Worm (Caenorhabditis elegans) whole organism, young adult: ENCODE measurements around the gene F36H9.2.

Experiments used
- F10E7.11 ChIP-seq: sonication (generic microtip); optimal IDR thresholded peaks from 2 replicates; lab custom pipeline; 2017; ENCODE audit warnings: mild to moderate bottlenecking, missing genetic modification characterization, moderate library complexity, missing compliant biosample characterization
- ceh-100 ChIP-seq: fragments of 200-800 bp; sonication (Bioruptor generic); IDR thresholded peaks from 2 replicates; pipeline ENCODE4 v1.3.6; 2022; ENCODE audit warnings: missing genetic modification reagents, missing genetic modification characterization, missing compliant biosample characterization
- efl-1 ChIP-seq: fragments of 150-350 bp; optimal IDR thresholded peaks from 2 replicates; lab custom pipeline; 2014; ENCODE audit warnings: missing biosample characterization, missing genetic modification reagents, missing genetic modification characterization
- nhr-120 ChIP-seq: fragments of 200-800 bp; sonication (Bioruptor generic); IDR thresholded peaks from 2 replicates; pipeline ENCODE4 v1.3.6; 2022; ENCODE audit warnings: missing genetic modification characterization, missing compliant biosample characterization
- ztf-6 ChIP-seq: fragments of 200-800 bp; sonication (Bioruptor generic); IDR thresholded peaks from 2 replicates; pipeline ENCODE4 v1.3.6; 2022; ENCODE audit warnings: missing genetic modification reagents, missing genetic modification characterization, missing compliant biosample characterization

ce11 chrV:1811035-1811434, 22.8 kb downstream of the F36H9.2 start, which contains the start of gene Y46H3A.4:
- TF ChIP-seq ztf-6: no peak
- TF ChIP-seq F10E7.11 (tag; lab: Kevin White, UChicago): no peak
- TF ChIP-seq efl-1 (GFP tag; lab: Kevin White, UChicago): no peak
- no peak for TF ChIP-seq nhr-120 (GFP tag; lab: Robert Waterston, UW)
- TF ChIP-seq ceh-100 (GFP tag; lab: Robert Waterston, UW): no peak
